Fruit fly (Drosophila melanogaster) whole organism, prepupa: Measurements from ENCODE around the gene Ctl1.

Source experiments
- Blimp-1 ChIP-seq: fragments of 200-800 bp; sonication (Bioruptor generic); optimal IDR thresholded peaks from 3 replicates; lab custom pipeline; 2017; ENCODE audit warnings: missing biosample characterization, missing genetic modification characterization, mild to moderate bottlenecking, moderate library complexity, missing genetic modification reagents
- CG10631 ChIP-seq: fragments of 200-800 bp; sonication (Bioruptor generic); optimal IDR thresholded peaks from 2 replicates; lab custom pipeline; 2016; ENCODE audit warnings: missing biosample characterization, missing genetic modification characterization
- CG11902 ChIP-seq: fragments of 200-800 bp; sonication (Bioruptor generic); optimal IDR thresholded peaks from 3 replicates; lab custom pipeline; 2016; ENCODE audit warnings: missing biosample characterization, missing genetic modification characterization
- CG15336 ChIP-seq: fragments of 200-800 bp; sonication (Bioruptor generic); IDR thresholded peaks from 2 replicates; pipeline ENCODE4 v1.3.6; 2022; ENCODE audit warnings: missing biosample characterization, missing genetic modification characterization
- CG1621 ChIP-seq: fragments of 200-800 bp; sonication (Bioruptor generic); optimal IDR thresholded peaks from 3 replicates; lab custom pipeline; 2018; ENCODE audit warnings: missing biosample characterization, mild to moderate bottlenecking, missing genetic modification characterization
- CG31627 ChIP-seq: fragments of 200-800 bp; sonication (Bioruptor generic); optimal IDR thresholded peaks from 3 replicates; lab custom pipeline; 2016; ENCODE audit warnings: missing biosample characterization, missing genetic modification characterization
- CG32006 ChIP-seq: fragments of 200-800 bp; sonication (Bioruptor generic); optimal IDR thresholded peaks from 3 replicates; lab custom pipeline; 2017; ENCODE audit warnings: missing biosample characterization, mild to moderate bottlenecking, missing genetic modification characterization
- CG3919 ChIP-seq: fragments of 200-800 bp; sonication (Bioruptor generic); optimal IDR thresholded peaks from 3 replicates; lab custom pipeline; 2016; ENCODE audit warnings: missing biosample characterization, missing genetic modification characterization
- CG4318 ChIP-seq: fragments of 200-800 bp; sonication (Bioruptor generic); optimal IDR thresholded peaks from 3 replicates; lab custom pipeline; 2017; ENCODE audit warnings: missing biosample characterization, mild to moderate bottlenecking, missing genetic modification characterization
- CG6163 ChIP-seq: fragments of 200-800 bp; sonication (Bioruptor generic); IDR thresholded peaks from 3 replicates; pipeline ENCODE4 v1.3.6; 2022; ENCODE audit warnings: missing biosample characterization, missing genetic modification characterization
- CG6276 ChIP-seq: fragments of 200-800 bp; sonication (Bioruptor generic); optimal IDR thresholded peaks from 2 replicates; lab custom pipeline; 2017; ENCODE audit warnings: missing biosample characterization, mild to moderate bottlenecking, missing genetic modification characterization
- CG6854 ChIP-seq: fragments of 200-800 bp; sonication (Bioruptor generic); optimal IDR thresholded peaks from 2 replicates; lab custom pipeline; 2017; ENCODE audit warnings: missing biosample characterization, mild to moderate bottlenecking, missing genetic modification characterization
- CG8319 ChIP-seq: fragments of 200-800 bp; sonication (Bioruptor generic); optimal IDR thresholded peaks from 3 replicates; lab custom pipeline; 2016; ENCODE audit warnings: missing biosample characterization, missing genetic modification characterization
- Eip75B ChIP-seq: fragments of 200-800 bp; sonication (Bioruptor generic); optimal IDR thresholded peaks from 3 replicates; lab custom pipeline; 2016; ENCODE audit warnings: missing biosample characterization, missing genetic modification characterization
- Eip78C ChIP-seq: fragments of 200-800 bp; sonication (Bioruptor generic); peaks from one replicate; lab custom pipeline; 2016; ENCODE audit warnings: missing biosample characterization, missing genetic modification characterization
- Ets21C ChIP-seq: fragments of 200-800 bp; sonication (Bioruptor generic); optimal IDR thresholded peaks from 3 replicates; lab custom pipeline; 2016; ENCODE audit warnings: missing biosample characterization, missing genetic modification characterization
- Hr38 ChIP-seq: sonication (Bioruptor generic); optimal IDR thresholded peaks from 2 replicates; lab custom pipeline; 2016; ENCODE audit warnings: missing biosample characterization, missing genetic modification characterization
- Hr39 ChIP-seq: fragments of 200-800 bp; sonication (Bioruptor generic); optimal IDR thresholded peaks from 2 replicates; lab custom pipeline; 2016; ENCODE audit warnings: missing biosample characterization, missing genetic modification characterization
- Hr4 ChIP-seq: fragments of 200-800 bp; sonication (Bioruptor generic); optimal IDR thresholded peaks from 3 replicates; lab custom pipeline; 2016; ENCODE audit warnings: missing biosample characterization, missing genetic modification characterization
- Lpt ChIP-seq: fragments of 200-800 bp; sonication (Bioruptor generic); optimal IDR thresholded peaks from 3 replicates; lab custom pipeline; 2016; ENCODE audit warnings: missing biosample characterization, missing genetic modification characterization
- OdsH ChIP-seq: fragments of 200-800 bp; sonication (Bioruptor generic); optimal IDR thresholded peaks from 3 replicates; lab custom pipeline; 2016; ENCODE audit warnings: missing biosample characterization, missing genetic modification characterization
- Smox ChIP-seq: fragments of 200-800 bp; sonication (Bioruptor generic); optimal IDR thresholded peaks from 3 replicates; lab custom pipeline; 2016; ENCODE audit warnings: missing biosample characterization, missing genetic modification characterization
- Sox15 ChIP-seq: fragments of 200-800 bp; sonication (Bioruptor generic); optimal IDR thresholded peaks from 3 replicates; lab custom pipeline; 2016; ENCODE audit warnings: missing biosample characterization, missing genetic modification characterization
- achi ChIP-seq: fragments of 200-800 bp; sonication (Bioruptor generic); optimal IDR thresholded peaks from 3 replicates; lab custom pipeline; 2016; ENCODE audit warnings: missing biosample characterization, missing genetic modification characterization
- acj6 ChIP-seq: fragments of 200-800 bp; sonication (Bioruptor generic); optimal IDR thresholded peaks from 3 replicates; lab custom pipeline; 2016; ENCODE audit warnings: missing biosample characterization, missing genetic modification characterization
- cyc ChIP-seq: fragments of 200-800 bp; sonication (Bioruptor generic); optimal IDR thresholded peaks from 3 replicates; lab custom pipeline; 2016; ENCODE audit warnings: missing biosample characterization, missing genetic modification characterization
- esn ChIP-seq: fragments of 200-800 bp; sonication (Bioruptor generic); optimal IDR thresholded peaks from 2 replicates; lab custom pipeline; 2016; ENCODE audit warnings: missing biosample characterization, mild to moderate bottlenecking, missing genetic modification characterization, moderate library complexity
- lz ChIP-seq: fragments of 200-800 bp; sonication (Bioruptor generic); optimal IDR thresholded peaks from 3 replicates; lab custom pipeline; 2016; ENCODE audit warnings: missing biosample characterization, missing genetic modification characterization
- spab ChIP-seq: fragments of 200-800 bp; sonication (Bioruptor generic); optimal IDR thresholded peaks from 2 replicates; lab custom pipeline; 2017; ENCODE audit warnings: missing biosample characterization, mild to moderate bottlenecking, missing genetic modification characterization, missing genetic modification reagents
- ss ChIP-seq, 2 experiments: fragments of 200-800 bp; sonication (Bioruptor generic); optimal IDR thresholded peaks; 2 replicates in 1 of 2; 3 replicates in 1 of 2; lab custom pipeline; 2017 to 2018; ENCODE audit warnings: mild to moderate bottlenecking in 2 of 2, missing biosample characterization in 2 of 2, missing genetic modification characterization in 2 of 2, moderate library complexity in 1 of 2

Ctl1 gene

dm6 chr3L:4304244-4304959, 26.6 kb downstream of the Ctl1 start (continued):
- peak; percentile 96 for TF ChIP-seq CG6163
- TF ChIP-seq CG8319 (GFP tag; lab: Kevin White, UChicago), result peak; percentile 70
- peak; percentile 48 for TF ChIP-seq Hr38 (GFP tag; lab: Kevin White, UChicago)
- TF ChIP-seq CG3919 (GFP tag; lab: Kevin White, UChicago), result peak; percentile 92
- TF ChIP-seq spab (GFP tag; lab: Kevin White, UChicago), result peak; percentile 69
- TF ChIP-seq CG10631, result peak; percentile 84
- TF ChIP-seq Eip78C (GFP tag; lab: Kevin White, UChicago), result peak; percentile 97
- peak; percentile 88 for TF ChIP-seq achi
- peak; percentile 63 for TF ChIP-seq CG1621
- peak; percentile 53 to 80 for TF ChIP-seq ss (GFP tag; optimal IDR thresholded peaks at IDR 0.05; lab: Kevin White, UChicago)
- TF ChIP-seq Ets21C, result peak; percentile 70
- TF ChIP-seq CG6854 (GFP tag; lab: Kevin White, UChicago), result peak; percentile 92
- peak; percentile 82 for TF ChIP-seq CG4318

- TF ChIP-seq CG1621 (no peak), Eip78C (GFP tag; lab: Kevin White, UChicago) (peak; percentile 61), CG3919 (GFP tag; lab: Kevin White, UChicago) (no peak), esn (GFP tag; lab: Kevin White, UChicago) (peak; percentile 1), Eip75B (peak; percentile 14), CG6854 (GFP tag; lab: Kevin White, UChicago) (peak; percentile 94), CG6276 (no peak), Ets21C (no peak), Blimp-1 (GFP tag; lab: Kevin White, UChicago) (peak; percentile 98), Hr39 (GFP tag; lab: Kevin White, UChicago) (no peak)
Observed at dm6 chr3L:4307691-4308383, 30.1 kb downstream of the Ctl1 start, which contains the start of gene dyl. dyl (minus strand) TSS chr3L:4307718.

dm6 chr3L:4310604-4311003, 32.8 kb downstream of the Ctl1 start:
- no peak for TF ChIP-seq Ets21C
- no peak for TF ChIP-seq Smox (GFP tag; lab: Kevin White, UChicago)
- peak; percentile 75 for TF ChIP-seq Eip78C (GFP tag; lab: Kevin White, UChicago)
- no peak for TF ChIP-seq CG11902 (GFP tag; lab: Kevin White, UChicago)
- TF ChIP-seq cyc, result no peak
- peak; percentile 61 for TF ChIP-seq Hr4 (GFP tag; lab: Kevin White, UChicago)
- peak; percentile 41 for TF ChIP-seq CG32006 (GFP tag; lab: Kevin White, UChicago)
- TF ChIP-seq CG15336 (GFP tag; lab: Robert Waterston, UW), result peak; percentile 46
- TF ChIP-seq CG31627 (GFP tag; lab: Kevin White, UChicago), result no peak
- peak; percentile 31 for TF ChIP-seq acj6 (GFP tag; lab: Kevin White, UChicago)
- TF ChIP-seq OdsH, result peak; percentile 35
- TF ChIP-seq, all 60 proteins: peak for 6

- no peak for TF ChIP-seq spab (GFP tag; lab: Kevin White, UChicago)
- TF ChIP-seq CG31627 (GFP tag; lab: Kevin White, UChicago), result peak; percentile 53
- TF ChIP-seq Sox15 (GFP tag; lab: Kevin White, UChicago), result peak; percentile 8
- peak; percentile 33 for TF ChIP-seq lz (GFP tag; lab: Kevin White, UChicago)
- peak; percentile 38 for TF ChIP-seq cyc
- peak; percentile 53 for TF ChIP-seq esn (GFP tag; lab: Kevin White, UChicago)
- no peak for TF ChIP-seq CG6276
- no peak for TF ChIP-seq Lpt
Observed at dm6 chr3L:4313299-4313698, 35.5 kb downstream of the Ctl1 start, which contains the start of gene Claspin. Claspin (plus strand) TSS chr3L:4313483.
